Fruit fly (Drosophila melanogaster) whole organism, prepupa: Measurements from ENCODE around the gene CG13088.

ENCODE experiments used
- CG10631 ChIP-seq: fragments of 200-800 bp; sonication (Bioruptor generic); optimal IDR thresholded peaks from 2 replicates; lab custom pipeline; 2016; ENCODE audit warnings: missing biosample characterization, missing genetic modification characterization
- CG10669 ChIP-seq: fragments of 200-800 bp; sonication (Bioruptor generic); optimal IDR thresholded peaks from 3 replicates; lab custom pipeline; 2018; ENCODE audit warnings: missing biosample characterization, mild to moderate bottlenecking, missing genetic modification characterization, moderate library complexity
- CG15336 ChIP-seq: fragments of 200-800 bp; sonication (Bioruptor generic); IDR thresholded peaks from 2 replicates; pipeline ENCODE4 v1.3.6; 2022; ENCODE audit warnings: missing biosample characterization, missing genetic modification characterization
- CG1621 ChIP-seq: fragments of 200-800 bp; sonication (Bioruptor generic); optimal IDR thresholded peaks from 3 replicates; lab custom pipeline; 2018; ENCODE audit warnings: missing biosample characterization, mild to moderate bottlenecking, missing genetic modification characterization
- CG16779 ChIP-seq: fragments of 200-800 bp; sonication (Bioruptor generic); optimal IDR thresholded peaks from 3 replicates; lab custom pipeline; 2017; ENCODE audit warnings: missing biosample characterization, mild to moderate bottlenecking, missing genetic modification characterization
- CG3919 ChIP-seq: fragments of 200-800 bp; sonication (Bioruptor generic); optimal IDR thresholded peaks from 3 replicates; lab custom pipeline; 2016; ENCODE audit warnings: missing biosample characterization, missing genetic modification characterization
- CG6854 ChIP-seq: fragments of 200-800 bp; sonication (Bioruptor generic); optimal IDR thresholded peaks from 2 replicates; lab custom pipeline; 2017; ENCODE audit warnings: missing biosample characterization, mild to moderate bottlenecking, missing genetic modification characterization
- CG8119 ChIP-seq: fragments of 200-800 bp; sonication (Bioruptor generic); IDR thresholded peaks from 3 replicates; pipeline ENCODE4 v1.3.6; 2022; ENCODE audit warnings: missing biosample characterization, missing genetic modification characterization
- CG8632 ChIP-seq: fragments of 200-800 bp; sonication (Bioruptor generic); optimal IDR thresholded peaks from 3 replicates; lab custom pipeline; 2016; ENCODE audit warnings: missing biosample characterization, missing genetic modification characterization
- CG9139 ChIP-seq: fragments of 200-800 bp; sonication (Bioruptor generic); optimal IDR thresholded peaks from 3 replicates; lab custom pipeline; 2017; ENCODE audit warnings: missing biosample characterization, mild to moderate bottlenecking, missing genetic modification characterization
- Eip75B ChIP-seq: fragments of 200-800 bp; sonication (Bioruptor generic); optimal IDR thresholded peaks from 3 replicates; lab custom pipeline; 2016; ENCODE audit warnings: missing biosample characterization, missing genetic modification characterization
- Eip78C ChIP-seq: fragments of 200-800 bp; sonication (Bioruptor generic); peaks from one replicate; lab custom pipeline; 2016; ENCODE audit warnings: missing biosample characterization, missing genetic modification characterization
- Eip93F ChIP-seq: fragments of 200-800 bp; sonication (Bioruptor generic); optimal IDR thresholded peaks from 2 replicates; lab custom pipeline; 2016; ENCODE audit warnings: missing biosample characterization, mild to moderate bottlenecking, missing genetic modification characterization
- Ets96B ChIP-seq: fragments of 200-800 bp; optimal IDR thresholded peaks from 2 replicates; lab custom pipeline; 2019; ENCODE audit warnings: missing biosample characterization, mild to moderate bottlenecking, missing genetic modification characterization, moderate library complexity
- Gug ChIP-seq: fragments of 200-800 bp; sonication (Bioruptor generic); IDR thresholded peaks from 2 replicates; pipeline ENCODE4 v1.3.6; 2022; ENCODE audit warnings: missing biosample characterization, missing genetic modification characterization
- Hr38 ChIP-seq: sonication (Bioruptor generic); optimal IDR thresholded peaks from 2 replicates; lab custom pipeline; 2016; ENCODE audit warnings: missing biosample characterization, missing genetic modification characterization
- Lpt ChIP-seq: fragments of 200-800 bp; sonication (Bioruptor generic); optimal IDR thresholded peaks from 3 replicates; lab custom pipeline; 2016; ENCODE audit warnings: missing biosample characterization, missing genetic modification characterization
- OdsH ChIP-seq: fragments of 200-800 bp; sonication (Bioruptor generic); optimal IDR thresholded peaks from 3 replicates; lab custom pipeline; 2016; ENCODE audit warnings: missing biosample characterization, missing genetic modification characterization
- Smox ChIP-seq: fragments of 200-800 bp; sonication (Bioruptor generic); optimal IDR thresholded peaks from 3 replicates; lab custom pipeline; 2016; ENCODE audit warnings: missing biosample characterization, missing genetic modification characterization
- Sox102F ChIP-seq: fragments of 200-800 bp; sonication (Bioruptor generic); optimal IDR thresholded peaks from 2 replicates; lab custom pipeline; 2016; ENCODE audit warnings: missing biosample characterization, mild to moderate bottlenecking, missing genetic modification characterization
- Sox14 ChIP-seq: fragments of 200-800 bp; sonication (Bioruptor generic); optimal IDR thresholded peaks from 3 replicates; lab custom pipeline; 2016; ENCODE audit warnings: missing biosample characterization, missing genetic modification characterization
- Sox15 ChIP-seq: fragments of 200-800 bp; sonication (Bioruptor generic); optimal IDR thresholded peaks from 3 replicates; lab custom pipeline; 2016; ENCODE audit warnings: missing biosample characterization, missing genetic modification characterization
- achi ChIP-seq: fragments of 200-800 bp; sonication (Bioruptor generic); optimal IDR thresholded peaks from 3 replicates; lab custom pipeline; 2016; ENCODE audit warnings: missing biosample characterization, missing genetic modification characterization
- dac ChIP-seq: fragments of 200-800 bp; sonication (Bioruptor generic); optimal IDR thresholded peaks from 2 replicates; lab custom pipeline; 2017; ENCODE audit warnings: missing biosample characterization, mild to moderate bottlenecking, missing genetic modification characterization
- esn ChIP-seq: fragments of 200-800 bp; sonication (Bioruptor generic); optimal IDR thresholded peaks from 2 replicates; lab custom pipeline; 2016; ENCODE audit warnings: missing biosample characterization, mild to moderate bottlenecking, missing genetic modification characterization, moderate library complexity
- fd85E ChIP-seq: fragments of 200-800 bp; sonication (Bioruptor generic); optimal IDR thresholded peaks from 3 replicates; lab custom pipeline; 2016; ENCODE audit warnings: missing biosample characterization, missing genetic modification characterization
- lz ChIP-seq: fragments of 200-800 bp; sonication (Bioruptor generic); optimal IDR thresholded peaks from 3 replicates; lab custom pipeline; 2016; ENCODE audit warnings: missing biosample characterization, missing genetic modification characterization
- net ChIP-seq: fragments of 200-800 bp; sonication (Bioruptor generic); optimal IDR thresholded peaks from 3 replicates; lab custom pipeline; 2016; ENCODE audit warnings: missing biosample characterization, missing genetic modification characterization
- pdm3 ChIP-seq: fragments of 200-800 bp; sonication (Bioruptor generic); optimal IDR thresholded peaks from 3 replicates; lab custom pipeline; 2016; ENCODE audit warnings: missing biosample characterization, missing genetic modification characterization
- salr ChIP-seq, 2 experiments: fragments of 200-800 bp; sonication (Bioruptor generic); optimal IDR thresholded peaks; 3 replicates each; lab custom pipeline; 2016 to 2018; ENCODE audit warnings: missing biosample characterization in 2 of 2, missing genetic modification characterization in 2 of 2, mild to moderate bottlenecking in 1 of 2
- spab ChIP-seq: fragments of 200-800 bp; sonication (Bioruptor generic); optimal IDR thresholded peaks from 2 replicates; lab custom pipeline; 2017; ENCODE audit warnings: missing biosample characterization, mild to moderate bottlenecking, missing genetic modification characterization, missing genetic modification reagents
- ss ChIP-seq, 2 experiments: fragments of 200-800 bp; sonication (Bioruptor generic); optimal IDR thresholded peaks; 2 replicates in 1 of 2; 3 replicates in 1 of 2; lab custom pipeline; 2017 to 2018; ENCODE audit warnings: mild to moderate bottlenecking in 2 of 2, missing biosample characterization in 2 of 2, missing genetic modification characterization in 2 of 2, moderate library complexity in 1 of 2
- svp ChIP-seq: fragments of 200-800 bp; sonication (Bioruptor generic); peaks from one replicate; lab custom pipeline; 2016; ENCODE audit warnings: missing biosample characterization, missing genetic modification characterization
- topi ChIP-seq: fragments of 200-800 bp; sonication (Bioruptor generic); optimal IDR thresholded peaks from 3 replicates; lab custom pipeline; 2016; ENCODE audit warnings: missing biosample characterization, missing genetic modification characterization

The CG13088 gene

dm6 chr2L:8473448-8473847 lies 15.3 kb upstream of the CG13088 start (continued):
- TF ChIP-seq CG10669 (GFP tag; lab: Kevin White, UChicago) (peak; percentile 84), Ets96B (peak; percentile 67), Eip93F (GFP tag; lab: Kevin White, UChicago) (peak; percentile 34), Gug (peak; percentile 40; the same call in 1 of the 2 replicates), CG8119 (GFP tag; lab: Robert Waterston, UW) (peak; percentile 71; the same call in 2 of the 3 replicates), Sox14 (GFP tag; lab: Kevin White, UChicago) (peak; percentile 85), ss (GFP tag; optimal IDR thresholded peaks at IDR 0.05; lab: Kevin White, UChicago) (peak; percentile 81 to 82), CG10631 (GFP tag; lab: Kevin White, UChicago) (peak; percentile 63), esn (peak; percentile 84), Sox102F (GFP tag; lab: Kevin White, UChicago) (peak; percentile 78), Sox15 (GFP tag; lab: Kevin White, UChicago) (peak; percentile 69), CG16779 (tag; lab: Kevin White, UChicago) (peak; percentile 35), dac (GFP tag; lab: Kevin White, UChicago) (no peak), fd85E (GFP tag; lab: Kevin White, UChicago) (peak; percentile 31), svp (GFP tag; lab: Kevin White, UChicago) (peak; percentile 94), CG3919 (GFP tag; lab: Kevin White, UChicago) (peak; percentile 77), net (GFP tag; lab: Kevin White, UChicago) (peak; percentile 79)

dm6 chr2L:8477049-8477448 lies 11.7 kb upstream of the CG13088 start, which contains the start of gene CheA29a:
Gene CheA29a, plus strand, starts transcription at chr2L:8477349.
- no peak for TF ChIP-seq achi (GFP tag; lab: Kevin White, UChicago)
- TF ChIP-seq salr (GFP tag; optimal IDR thresholded peaks at IDR 0.05; lab: Kevin White, UChicago): no peak
- TF ChIP-seq Hr38 (GFP tag; lab: Kevin White, UChicago): no peak
- no peak for TF ChIP-seq lz
- no peak for TF ChIP-seq Smox (GFP tag; lab: Kevin White, UChicago)
- no peak for TF ChIP-seq fd85E (GFP tag; lab: Kevin White, UChicago)
- no peak for TF ChIP-seq Eip75B (GFP tag; lab: Kevin White, UChicago)
- no peak for TF ChIP-seq CG8119 (GFP tag; lab: Robert Waterston, UW)
- no peak for TF ChIP-seq pdm3

dm6 chr2L:8477971-8478370 lies 10.8 kb upstream of the CG13088 start:
- no peak for TF ChIP-seq Smox (GFP tag; lab: Kevin White, UChicago)
- TF ChIP-seq Sox102F (GFP tag; lab: Kevin White, UChicago): no peak
- TF ChIP-seq ss (GFP tag; optimal IDR thresholded peaks at IDR 0.05; lab: Kevin White, UChicago): no peak
- no peak for TF ChIP-seq topi (GFP tag; lab: Kevin White, UChicago)
- no peak for TF ChIP-seq svp (GFP tag; lab: Kevin White, UChicago)
- TF ChIP-seq CG15336: no peak
- no peak for TF ChIP-seq Hr38 (GFP tag; lab: Kevin White, UChicago)
- no peak for TF ChIP-seq Lpt

dm6 chr2L:8478379-8478778 lies 10.4 kb upstream of the CG13088 start:
- TF ChIP-seq Gug: no peak
- no peak for TF ChIP-seq ss (GFP tag; optimal IDR thresholded peaks at IDR 0.05; lab: Kevin White, UChicago)
- no peak for TF ChIP-seq CG6854 (GFP tag; lab: Kevin White, UChicago)
- TF ChIP-seq Eip78C: no peak
- no peak for TF ChIP-seq CG1621 (tag; lab: Kevin White, UChicago)
- no peak for TF ChIP-seq Sox14 (GFP tag; lab: Kevin White, UChicago)
- no peak for TF ChIP-seq Sox15 (GFP tag; lab: Kevin White, UChicago)
- TF ChIP-seq CG8632: no peak
- TF ChIP-seq Hr38 (GFP tag; lab: Kevin White, UChicago): no peak
- no peak for TF ChIP-seq CG9139
- no peak for TF ChIP-seq CG10631 (GFP tag; lab: Kevin White, UChicago)
- TF ChIP-seq spab (GFP tag; lab: Kevin White, UChicago): no peak
- no peak for TF ChIP-seq CG3919 (GFP tag; lab: Kevin White, UChicago)
- TF ChIP-seq OdsH (GFP tag; lab: Kevin White, UChicago): no peak
- TF ChIP-seq, all 60 proteins: peak for 0
